Worm (Caenorhabditis elegans) whole organism, L4 larva: ENCODE measurements around the gene srh-222.
A peak's percentile ranks its signal among the peaks of the same experiment; 100 is the strongest.

Experiments
- D1046.2 ChIP-seq: fragments of 200-800 bp; sonication (Bioruptor generic); IDR thresholded peaks from 2 replicates; pipeline ENCODE4 v1.3.6; 2022; ENCODE audit warnings: missing genetic modification characterization, missing compliant biosample characterization
- F26F4.8 ChIP-seq: fragments of 200-800 bp; sonication (Bioruptor generic); conservative IDR thresholded peaks from 2 replicates; pipeline ENCODE4 v1.3.6; 2022; ENCODE audit warnings: missing genetic modification characterization, missing compliant biosample characterization
- F37D6.2 ChIP-seq: sonication (generic microtip); optimal IDR thresholded peaks from 2 replicates; lab custom pipeline; 2016; ENCODE audit warnings: mild to moderate bottlenecking, missing genetic modification characterization, missing compliant biosample characterization
- F44E2.7 ChIP-seq: fragments of 200-800 bp; sonication (Bioruptor generic); IDR thresholded peaks from 2 replicates; pipeline ENCODE4 v2.1.2; 2022; ENCODE audit warnings: missing genetic modification characterization, missing compliant biosample characterization
- T20F7.1 ChIP-seq: fragments of 200-800 bp; sonication (Bioruptor generic); optimal IDR thresholded peaks from 2 replicates; lab custom pipeline; 2018; ENCODE audit warnings: mild to moderate bottlenecking, missing genetic modification characterization, missing compliant biosample characterization
- Y105C5A.15 ChIP-seq: fragments of 200-800 bp; sonication (Bioruptor generic); IDR thresholded peaks from 2 replicates; pipeline ENCODE4 v1.3.6; 2022; ENCODE audit warnings: missing genetic modification characterization, missing compliant biosample characterization
- Y75B8A.6 ChIP-seq: fragments of 200-800 bp; sonication (Bioruptor generic); IDR thresholded peaks from 2 replicates; pipeline ENCODE4 v1.3.6; 2022; ENCODE audit warnings: missing genetic modification reagents, missing genetic modification characterization, missing compliant biosample characterization
- aly-2 ChIP-seq: sonication (generic microtip); optimal IDR thresholded peaks from 2 replicates; lab custom pipeline; 2018; ENCODE audit warnings: missing biosample characterization, missing genetic modification characterization
- ama-1 ChIP-seq: fragments of 150-350 bp; optimal IDR thresholded peaks from 2 replicates; lab custom pipeline; 2014; ENCODE audit warnings: inconsistent platforms, mixed read lengths
- arid-1 ChIP-seq: fragments of 200-800 bp; sonication (Bioruptor generic); conservative IDR thresholded peaks from 2 replicates; pipeline ENCODE4 v1.3.6; 2022; ENCODE audit warnings: missing genetic modification reagents, missing genetic modification characterization, missing compliant biosample characterization
- ceh-20 ChIP-seq: fragments of 200-800 bp; sonication (Bioruptor generic); IDR thresholded peaks from 2 replicates; pipeline ENCODE4 v1.3.6; 2022; ENCODE audit warnings: missing genetic modification reagents, missing genetic modification characterization, missing compliant biosample characterization
- ceh-28 ChIP-seq: fragments of 150-350 bp; optimal IDR thresholded peaks from 2 replicates; lab custom pipeline; 2014; ENCODE audit warnings: missing biosample characterization, missing genetic modification reagents, missing genetic modification characterization
- ces-1 ChIP-seq: fragments of 150-350 bp; sonication (generic microtip); optimal IDR thresholded peaks from 4 replicates; lab custom pipeline; 2014; ENCODE audit warnings: missing biosample characterization, missing genetic modification reagents, missing genetic modification characterization
- cey-2 ChIP-seq: sonication (generic microtip); optimal IDR thresholded peaks from 3 replicates; lab custom pipeline; 2017; ENCODE audit warnings: missing genetic modification characterization, mild to moderate bottlenecking, missing compliant biosample characterization, antibody characterized with exemption, borderline replicate concordance; ENCODE audit not compliant: insufficient read depth
- daf-12 ChIP-seq: fragments of 150-350 bp; optimal IDR thresholded peaks from 2 replicates; lab custom pipeline; 2014; ENCODE audit warnings: missing biosample characterization, missing genetic modification reagents, missing genetic modification characterization
- daf-16 ChIP-seq, 3 experiments: sonication (generic microtip); optimal IDR thresholded peaks; 2 replicates each; lab custom pipeline; 2016 to 2017; ENCODE audit warnings: missing genetic modification characterization in 3 of 3, missing genetic modification reagents in 3 of 3, mild to moderate bottlenecking in 2 of 3, missing compliant biosample characterization in 2 of 3, missing biosample characterization in 1 of 3, moderate library complexity in 1 of 3
- duxl-1 ChIP-seq: sonication (generic microtip); optimal IDR thresholded peaks from 2 replicates; lab custom pipeline; 2016; ENCODE audit warnings: mild to moderate bottlenecking, missing genetic modification characterization, moderate library complexity, missing compliant biosample characterization; ENCODE audit not compliant: poor library complexity
- egl-43 ChIP-seq: fragments of 200-800 bp; sonication (Bioruptor generic); IDR thresholded peaks from 2 replicates; pipeline ENCODE4 v1.3.6; 2022; ENCODE audit warnings: missing genetic modification reagents, missing genetic modification characterization, missing compliant biosample characterization
- fkh-10 ChIP-seq: fragments of 150-350 bp; optimal IDR thresholded peaks from 2 replicates; lab custom pipeline; 2014; ENCODE audit warnings: missing biosample characterization, missing genetic modification reagents, missing genetic modification characterization
- fos-1 ChIP-seq: fragments of 150-350 bp; optimal IDR thresholded peaks from 2 replicates; lab custom pipeline; 2014; ENCODE audit warnings: missing biosample characterization, missing genetic modification characterization
- gei-8 ChIP-seq: fragments of 200-800 bp; sonication (Bioruptor generic); optimal IDR thresholded peaks from 2 replicates; lab custom pipeline; 2018; ENCODE audit warnings: mild to moderate bottlenecking, missing genetic modification characterization, missing compliant biosample characterization
- hlh-11 ChIP-seq: fragments of 200-800 bp; sonication (Bioruptor generic); optimal IDR thresholded peaks from 2 replicates; lab custom pipeline; 2018; ENCODE audit warnings: mild to moderate bottlenecking, missing genetic modification characterization, missing compliant biosample characterization
- hmg-1.1 ChIP-seq: fragments of 200-800 bp; sonication (Bioruptor generic); IDR thresholded peaks from 2 replicates; pipeline ENCODE4 v1.3.6; 2022; ENCODE audit warnings: missing genetic modification reagents, missing genetic modification characterization, missing compliant biosample characterization
- lim-7 ChIP-seq: fragments of 200-800 bp; sonication (Bioruptor generic); IDR thresholded peaks from 2 replicates; pipeline ENCODE4 v1.3.6; 2022; ENCODE audit warnings: missing genetic modification characterization, missing compliant biosample characterization
- lin-13 ChIP-seq: fragments of 150-350 bp; optimal IDR thresholded peaks from 2 replicates; lab custom pipeline; 2014; ENCODE audit warnings: missing biosample characterization, missing genetic modification reagents, missing genetic modification characterization
- lin-15B ChIP-seq: fragments of 150-350 bp; sonication (generic microtip); optimal IDR thresholded peaks from 3 replicates; lab custom pipeline; 2014; ENCODE audit warnings: missing biosample characterization, missing genetic modification characterization
- lin-29 ChIP-seq: fragments of 200-800 bp; sonication (Bioruptor generic); IDR thresholded peaks from 2 replicates; pipeline ENCODE4 v1.3.6; 2022; ENCODE audit warnings: missing genetic modification reagents, missing genetic modification characterization, missing compliant biosample characterization
- lin-38 ChIP-seq: fragments of 200-800 bp; sonication (Bioruptor generic); IDR thresholded peaks from 2 replicates; pipeline ENCODE4 v1.3.6; 2022; ENCODE audit warnings: missing genetic modification reagents, missing genetic modification characterization, missing compliant biosample characterization
- mdl-1 ChIP-seq, 2 experiments: fragments of 150-350 bp in 1 of 2; sonication (generic microtip) in 1 of 2; optimal IDR thresholded peaks; 2 replicates each; lab custom pipeline; 2014 to 2017; ENCODE audit warnings: missing biosample characterization in 2 of 2, missing genetic modification characterization in 2 of 2
- mdt-29 ChIP-seq: fragments of 200-800 bp; sonication (Bioruptor generic); IDR thresholded peaks from 2 replicates; pipeline ENCODE4 v1.3.6; 2022; ENCODE audit warnings: missing genetic modification reagents, missing genetic modification characterization, missing compliant biosample characterization
- mes-2 ChIP-seq: sonication (generic microtip); optimal IDR thresholded peaks from 2 replicates; lab custom pipeline; 2016; ENCODE audit warnings: missing genotype, mild to moderate bottlenecking, missing genetic modification characterization, missing compliant biosample characterization; ENCODE audit not compliant: poor library complexity, severe bottlenecking
- mxl-2 ChIP-seq: fragments of 200-800 bp; sonication (Bioruptor generic); conservative IDR thresholded peaks from 2 replicates; pipeline ENCODE4 v1.3.6; 2022; ENCODE audit warnings: missing genetic modification reagents, missing genetic modification characterization, missing compliant biosample characterization
- mxl-3 ChIP-seq: fragments of 200-800 bp; sonication (Bioruptor generic); optimal IDR thresholded peaks from 2 replicates; lab custom pipeline; 2018; ENCODE audit warnings: mild to moderate bottlenecking, missing genetic modification characterization, missing compliant biosample characterization
- nhr-10 ChIP-seq: fragments of 150-350 bp; optimal IDR thresholded peaks from 2 replicates; lab custom pipeline; 2014; ENCODE audit warnings: missing biosample characterization, missing genetic modification characterization
- nhr-111 ChIP-seq: fragments of 200-800 bp; sonication (Bioruptor generic); optimal IDR thresholded peaks from 2 replicates; lab custom pipeline; 2018; ENCODE audit warnings: mild to moderate bottlenecking, missing genetic modification characterization, missing compliant biosample characterization
- nhr-28 ChIP-seq: fragments of 150-350 bp; optimal IDR thresholded peaks from 2 replicates; lab custom pipeline; 2014; ENCODE audit warnings: missing biosample characterization, missing genetic modification characterization
- nhr-48 ChIP-seq: sonication (generic microtip); optimal IDR thresholded peaks from 2 replicates; lab custom pipeline; 2016; ENCODE audit warnings: mild to moderate bottlenecking, missing genetic modification characterization, missing compliant biosample characterization
- nhr-76 ChIP-seq: fragments of 150-350 bp; optimal IDR thresholded peaks from 2 replicates; lab custom pipeline; 2014; ENCODE audit warnings: missing biosample characterization, missing genetic modification characterization
- nhr-77 ChIP-seq: fragments of 150-350 bp; optimal IDR thresholded peaks from 2 replicates; lab custom pipeline; 2014; ENCODE audit warnings: missing biosample characterization, missing genetic modification characterization
- php-3 ChIP-seq: fragments of 200-800 bp; sonication (Bioruptor generic); IDR thresholded peaks from 2 replicates; pipeline ENCODE4 v1.3.6; 2022; ENCODE audit warnings: missing genetic modification reagents, missing genetic modification characterization, missing compliant biosample characterization
- pqm-1 ChIP-seq: sonication (generic microtip); optimal IDR thresholded peaks from 2 replicates; lab custom pipeline; 2017; ENCODE audit warnings: missing biosample characterization, missing genetic modification characterization
- saeg-2 ChIP-seq: fragments of 200-800 bp; sonication (Bioruptor generic); IDR thresholded peaks from 2 replicates; pipeline ENCODE4 v1.3.6; 2022; ENCODE audit warnings: missing genetic modification reagents, missing genetic modification characterization, missing compliant biosample characterization
- set-16 ChIP-seq: fragments of 200-800 bp; sonication (Bioruptor generic); IDR thresholded peaks from 2 replicates; pipeline ENCODE4 v1.3.6; 2022; ENCODE audit warnings: missing genetic modification reagents, missing genetic modification characterization, missing compliant biosample characterization
- snpc-1.2 ChIP-seq: fragments of 200-800 bp; sonication (Bioruptor generic); IDR thresholded peaks from 2 replicates; pipeline ENCODE4 v1.3.6; 2022; ENCODE audit warnings: missing genetic modification reagents, missing genetic modification characterization, missing compliant biosample characterization
- snpc-4 ChIP-seq: fragments of 150-350 bp; optimal IDR thresholded peaks from 2 replicates; lab custom pipeline; 2014; ENCODE audit warnings: missing biosample characterization, missing genetic modification characterization
- tra-1 ChIP-seq: fragments of 200-800 bp; sonication (Bioruptor generic); IDR thresholded peaks from 2 replicates; pipeline ENCODE4 v1.3.6; 2022; ENCODE audit warnings: missing genetic modification reagents, missing genetic modification characterization, missing compliant biosample characterization
- zfp-2 ChIP-seq: sonication (generic microtip); optimal IDR thresholded peaks from 2 replicates; lab custom pipeline; 2016; ENCODE audit warnings: mild to moderate bottlenecking, missing genetic modification characterization, missing compliant biosample characterization
- zfp-3 ChIP-seq: fragments of 200-800 bp; sonication (Bioruptor generic); conservative IDR thresholded peaks from 2 replicates; pipeline ENCODE4 v1.3.6; 2022; ENCODE audit warnings: missing genetic modification reagents, missing genetic modification characterization, missing compliant biosample characterization
- zip-11 ChIP-seq: fragments of 200-800 bp; sonication (Bioruptor generic); IDR thresholded peaks from 2 replicates; pipeline ENCODE4 v1.3.6; 2022; ENCODE audit warnings: missing genetic modification characterization, missing compliant biosample characterization

The srh-222 gene

DNA sequence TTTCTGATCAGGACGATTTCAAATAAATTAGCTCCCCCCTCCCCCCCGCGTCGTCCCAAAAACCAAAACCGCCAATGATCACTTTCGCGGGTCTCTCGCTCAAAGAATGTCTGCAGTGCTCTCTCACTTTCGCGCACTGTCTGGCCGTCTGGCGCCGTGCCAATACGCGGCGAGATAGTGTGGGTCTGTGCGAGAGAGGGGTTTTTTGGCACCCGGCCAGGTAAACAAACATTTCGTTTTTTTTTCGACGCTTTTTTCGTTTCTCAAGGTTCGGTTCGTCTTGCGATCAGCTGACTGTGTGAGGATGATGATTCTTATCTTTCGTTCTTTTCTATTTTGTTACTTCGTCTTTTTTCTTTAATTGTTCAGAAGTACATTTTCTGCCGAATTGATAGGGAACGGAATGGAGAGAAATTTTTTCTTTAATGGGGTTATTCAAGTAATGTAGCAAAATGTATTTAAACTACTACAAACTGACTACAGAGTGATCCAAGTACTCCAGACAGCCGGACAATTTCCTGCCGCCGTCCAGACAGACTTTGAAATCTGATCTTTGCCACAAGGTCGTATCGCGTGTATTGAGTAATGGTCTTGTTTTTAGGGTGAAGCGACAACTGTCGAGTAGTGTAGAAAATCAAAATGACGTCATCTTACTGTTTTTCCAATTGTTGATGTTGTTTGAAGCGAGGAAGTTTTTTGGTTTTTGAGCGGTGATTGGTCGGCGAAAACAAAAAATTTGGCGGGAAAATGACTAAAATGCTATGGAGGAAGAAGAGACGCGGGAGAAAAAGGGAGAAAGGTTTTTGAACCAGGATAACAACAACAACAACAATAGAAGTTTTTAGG lies 44.8 kb downstream of the srh-222 start (continued):
- TF ChIP-seq zip-11 (GFP tag; lab: Robert Waterston, UW) = no peak
- peak; percentile 23 for TF ChIP-seq duxl-1 (tag; lab: Kevin White, UChicago)
- peak; percentile 70 for TF ChIP-seq gei-8 (GFP tag; lab: Kevin White, UChicago)
- no peak for TF ChIP-seq lin-38 (GFP tag; lab: Robert Waterston, UW)
- TF ChIP-seq snpc-1.2 (GFP tag; lab: Robert Waterston, UW) = no peak
- no peak for TF ChIP-seq ceh-20 (GFP tag; lab: Robert Waterston, UW)
- TF ChIP-seq ceh-28 = no peak
- TF ChIP-seq D1046.2 (GFP tag; lab: Robert Waterston, UW) = no peak
- TF ChIP-seq nhr-76 = no peak
- TF ChIP-seq daf-12 (tag; lab: Kevin White, UChicago) = no peak
- peak; percentile 14; the same call in 1 of the 2 replicates for TF ChIP-seq saeg-2 (GFP tag; lab: Robert Waterston, UW)
- no peak; the same call in 1 of the 2 replicates for TF ChIP-seq lim-7 (GFP tag; lab: Robert Waterston, UW)
- no peak for TF ChIP-seq F37D6.2 (tag; lab: Kevin White, UChicago)
- peak; percentile 70 for TF ChIP-seq hmg-1.1 (GFP tag; lab: Robert Waterston, UW)
- peak; percentile 64; the same call in 1 of the 2 replicates for TF ChIP-seq egl-43 (GFP tag; lab: Robert Waterston, UW)
- TF ChIP-seq arid-1 (GFP tag; lab: Robert Waterston, UW) = no peak
- no peak for TF ChIP-seq nhr-111 (GFP tag; lab: Kevin White, UChicago)
- TF ChIP-seq cey-2 (tag; lab: Kevin White, UChicago) = no peak
- no peak for TF ChIP-seq ama-1 (lab: Kevin White, UChicago)
- TF ChIP-seq fos-1 (tag; lab: Kevin White, UChicago) = no peak
- no peak for TF ChIP-seq ces-1 (GFP tag; lab: Kevin White, UChicago)
- TF ChIP-seq aly-2 (tag; lab: Kevin White, UChicago) = no peak
- peak; percentile 20 for TF ChIP-seq pqm-1 (tag; lab: Kevin White, UChicago)
- no peak for TF ChIP-seq F26F4.8 (GFP tag; lab: Robert Waterston, UW)
- TF ChIP-seq mxl-3 (GFP tag; lab: Kevin White, UChicago) = peak; percentile 5
- TF ChIP-seq T20F7.1 = no peak
- peak; percentile 86 for TF ChIP-seq tra-1
- peak; percentile 80 for TF ChIP-seq mes-2
- TF ChIP-seq snpc-4 (tag; lab: Kevin White, UChicago) = no peak
- TF ChIP-seq lin-13 = no peak
- TF ChIP-seq nhr-28 (tag; lab: Kevin White, UChicago) = peak; percentile 93
- TF ChIP-seq lin-29 (GFP tag; lab: Robert Waterston, UW) = peak; percentile 68
- TF ChIP-seq zfp-2 = no peak
- TF ChIP-seq daf-16 (GFP tag; optimal IDR thresholded peaks at IDR 0.05; lab: Kevin White, UChicago) = peak in 1 of 2 experiments; percentile 97
- peak; percentile 80 for TF ChIP-seq daf-16 (tag; optimal IDR thresholded peaks at IDR 0.05; lab: Kevin White, UChicago)
- peak; percentile 93 for TF ChIP-seq hlh-11 (tag; lab: Kevin White, UChicago)
- no peak for TF ChIP-seq mxl-2
- TF ChIP-seq F44E2.7 (GFP tag; lab: Robert Waterston, UW) = no peak
- TF ChIP-seq Y75B8A.6 = no peak
- TF ChIP-seq mdl-1 (tag; optimal IDR thresholded peaks at IDR 0.05; lab: Kevin White, UChicago) = peak in 1 of 2 experiments; percentile 82
- TF ChIP-seq mdt-29 (GFP tag; lab: Robert Waterston, UW) = no peak
- TF ChIP-seq lin-15B (tag; lab: Kevin White, UChicago) = no peak
- TF ChIP-seq fkh-10 (GFP tag; lab: Kevin White, UChicago) = no peak
- peak; percentile 68 for TF ChIP-seq nhr-48 (tag; lab: Kevin White, UChicago)
- peak; percentile 84 for TF ChIP-seq nhr-77 (tag; lab: Kevin White, UChicago)
- TF ChIP-seq Y105C5A.15 = no peak
- TF ChIP-seq nhr-10 = peak; percentile 23
- TF ChIP-seq set-16 (GFP tag; lab: Robert Waterston, UW) = peak; percentile 85
- TF ChIP-seq php-3 = peak; percentile 27; the same call in 1 of the 2 replicates
- TF ChIP-seq zfp-3 (GFP tag; lab: Robert Waterston, UW) = no peak
